Worm (Caenorhabditis elegans) whole organism, early embryonic: ENCODE measurements around the gene C06H5.12.
A peak's percentile ranks its signal among the peaks of the same experiment; 100 is the strongest.

Experiments used
- ceh-13 ChIP-seq: fragments of 200-800 bp; sonication (Bioruptor generic); optimal IDR thresholded peaks from 2 replicates; lab custom pipeline; 2018; ENCODE audit warnings: mild to moderate bottlenecking, missing genetic modification characterization, missing compliant biosample characterization
- hmg-4 ChIP-seq: fragments of 200-800 bp; sonication (Bioruptor generic); optimal IDR thresholded peaks from 2 replicates; lab custom pipeline; 2018; ENCODE audit warnings: mild to moderate bottlenecking, missing genetic modification characterization, missing compliant biosample characterization
- hnd-1 ChIP-seq: sonication (generic microtip); optimal IDR thresholded peaks from 2 replicates; lab custom pipeline; 2016; ENCODE audit warnings: missing genetic modification characterization, missing compliant biosample characterization
- scrt-1 ChIP-seq: fragments of 200-800 bp; sonication (Bioruptor generic); IDR thresholded peaks from 2 replicates; pipeline ENCODE4 v1.3.6; 2022; ENCODE audit warnings: missing genetic modification characterization, missing compliant biosample characterization
- sea-1 ChIP-seq: fragments of 200-800 bp; sonication (Bioruptor generic); conservative IDR thresholded peaks from 2 replicates; pipeline ENCODE4 v1.3.6; 2022; ENCODE audit warnings: missing genetic modification characterization, missing compliant biosample characterization
- tbx-11 ChIP-seq: fragments of 200-800 bp; sonication (Bioruptor generic); IDR thresholded peaks from 2 replicates; pipeline ENCODE4 v1.3.6; 2022; ENCODE audit warnings: missing genetic modification characterization, missing compliant biosample characterization
- tbx-37 ChIP-seq: fragments of 200-800 bp; sonication (Bioruptor generic); conservative IDR thresholded peaks from 2 replicates; pipeline ENCODE4 v1.3.6; 2022; ENCODE audit warnings: missing genetic modification reagents, missing genetic modification characterization, missing compliant biosample characterization
- tra-4 ChIP-seq: sonication (generic microtip); optimal IDR thresholded peaks from 2 replicates; lab custom pipeline; 2017; ENCODE audit warnings: missing genetic modification characterization, missing compliant biosample characterization

Gene C06H5.12

DNA sequence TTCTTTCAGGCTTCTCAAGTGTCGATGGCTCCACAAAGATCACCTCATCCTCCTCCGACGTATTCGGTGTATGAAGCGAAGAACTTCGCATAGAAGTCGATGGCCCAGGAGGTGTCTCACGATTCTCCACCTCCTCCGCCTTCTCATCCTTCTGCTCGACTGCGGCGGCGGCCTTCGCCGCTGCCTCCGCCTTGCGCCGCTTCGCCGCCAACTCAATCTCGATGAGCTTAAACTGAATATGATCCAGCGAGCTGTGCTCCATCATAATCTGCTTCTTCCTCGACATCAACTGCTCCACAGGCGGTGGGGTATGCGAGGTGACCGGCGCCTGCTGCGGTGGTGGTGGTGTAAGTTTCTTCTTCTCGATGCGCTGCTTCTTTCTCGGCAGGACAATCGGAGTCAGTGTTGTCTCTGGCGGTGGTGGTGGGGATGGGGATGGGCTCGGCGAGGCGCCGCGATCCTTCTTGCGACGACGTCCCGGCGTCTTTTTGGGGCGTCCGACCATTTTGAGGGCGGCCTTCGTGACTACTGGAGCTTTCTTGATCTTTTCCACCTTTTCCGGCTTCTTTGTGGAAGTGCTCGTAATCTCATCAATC is 49.4 kb downstream of the C06H5.12 start:
- TF ChIP-seq ceh-13, result no peak
- TF ChIP-seq hnd-1 (tag; lab: Kevin White, UChicago), result no peak
- no peak for TF ChIP-seq tbx-11 (GFP tag; lab: Robert Waterston, UW)
- TF ChIP-seq tbx-37 (GFP tag; lab: Robert Waterston, UW), result no peak
- TF ChIP-seq sea-1, result 0 out of 2 replicates have a peak, but pooled peaks have one; percentile 17
- TF ChIP-seq scrt-1 (GFP tag; lab: Robert Waterston, UW), result no peak
- TF ChIP-seq hmg-4 (GFP tag; lab: Kevin White, UChicago), result no peak
- TF ChIP-seq tra-4 (tag; lab: Kevin White, UChicago), result no peak
